Fruit fly (Drosophila melanogaster) whole organism, embryonic: ENCODE results near the gene Sur-8.

Experiments used
- CG11504 ChIP-seq: fragments of 200-800 bp; sonication (Bioruptor generic); optimal IDR thresholded peaks from 3 replicates; lab custom pipeline; 2019; ENCODE audit warnings: missing biosample characterization, mild to moderate bottlenecking, missing genetic modification characterization, moderate library complexity
- CG12942 ChIP-seq: fragments of 200-800 bp; sonication (Bioruptor generic); optimal IDR thresholded peaks from 3 replicates; lab custom pipeline; 2016; ENCODE audit warnings: missing biosample characterization, missing genetic modification characterization
- CG9727 ChIP-seq: fragments of 200-800 bp; sonication (Bioruptor generic); optimal IDR thresholded peaks from 3 replicates; lab custom pipeline; 2017; ENCODE audit warnings: missing biosample characterization, mild to moderate bottlenecking, missing genetic modification characterization
- Ptx1 ChIP-seq: fragments of 200-800 bp; sonication (Bioruptor generic); IDR thresholded peaks from 2 replicates; pipeline ENCODE4 v1.3.6; 2022; ENCODE audit warnings: missing biosample characterization, missing genetic modification characterization
- fd64A ChIP-seq: fragments of 200-800 bp; sonication (Bioruptor generic); optimal IDR thresholded peaks from 3 replicates; lab custom pipeline; 2018; ENCODE audit warnings: missing biosample characterization, mild to moderate bottlenecking, missing genetic modification characterization
- hb ChIP-seq: fragments of 200-800 bp; sonication (Bioruptor generic); IDR thresholded peaks from 3 replicates; pipeline ENCODE4 v1.3.6; 2022; ENCODE audit warnings: missing biosample characterization, missing genetic modification characterization; ENCODE audit not compliant: partially characterized antibody
- sens-2 ChIP-seq: fragments of 200-800 bp; sonication (Bioruptor generic); IDR thresholded peaks from 2 replicates; pipeline ENCODE4 v1.3.6; 2022; ENCODE audit warnings: missing biosample characterization, missing genetic modification characterization

DNA sequence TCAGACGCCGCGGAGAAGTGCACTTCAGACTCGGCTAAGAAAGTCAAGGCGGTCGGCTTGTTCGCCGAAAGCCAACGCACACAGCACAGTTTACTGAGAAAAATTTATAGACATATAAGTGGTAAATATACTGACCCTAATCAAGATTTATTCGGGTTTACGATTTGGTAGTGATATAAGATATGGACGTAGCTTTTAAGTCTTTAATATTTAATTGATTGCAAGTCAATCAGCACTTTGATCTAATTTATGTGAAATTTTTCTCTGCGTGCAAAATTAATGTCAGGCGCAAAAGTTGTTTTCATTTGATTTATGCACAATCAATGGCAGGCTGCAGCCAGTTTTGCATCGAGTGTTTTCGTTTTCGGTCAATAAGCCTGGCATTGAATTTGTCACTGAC, 28.2 kb upstream of the Sur-8 start:
- TF ChIP-seq hb (GFP tag; lab: Robert Waterston, UW) = no peak
- no peak for TF ChIP-seq Ptx1 (GFP tag; lab: Robert Waterston, UW)
- no peak for TF ChIP-seq fd64A (GFP tag; lab: Kevin White, UChicago)
- TF ChIP-seq CG11504 (tag; lab: Kevin White, UChicago) = no peak
- no peak for TF ChIP-seq CG9727 (GFP tag; lab: Kevin White, UChicago)
- no peak for TF ChIP-seq CG12942
- TF ChIP-seq sens-2 (GFP tag; lab: Robert Waterston, UW) = no peak
